Worm (Caenorhabditis elegans): ENCODE results near the gene C44F1.1.

DNA sequence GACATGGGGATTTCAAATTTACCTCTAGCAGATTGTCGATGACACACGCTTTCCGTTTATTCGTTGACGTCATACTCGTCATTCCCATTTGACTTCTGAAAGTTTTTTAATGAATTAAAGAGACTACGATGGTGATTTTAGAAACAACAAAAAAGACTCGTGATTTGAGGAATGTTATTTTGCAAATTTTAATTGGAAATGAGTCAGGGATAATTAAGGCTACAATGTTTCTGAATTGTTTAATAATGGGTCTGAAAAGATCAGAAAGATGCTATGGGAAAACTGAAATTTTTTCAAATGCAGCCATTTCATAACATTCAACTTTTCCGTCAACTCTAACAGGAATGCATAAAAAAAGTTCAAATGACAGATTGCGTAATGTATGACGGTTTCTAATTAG lies at the start of gene C44F1.1:
- TF ChIP-seq ztf-11 (tag; optimal IDR thresholded peaks at IDR 0.05) (no peak), snpc-4 (tag; optimal IDR thresholded peaks at IDR 0.05) (no peak)

Data from whole organism, mixed stage, embryonic.